Worm (Caenorhabditis elegans): ENCODE data around the gene F59B2.3.

F59B2.3 gene

ce11 chrIII:8964684-8965283 is 34.8 kb downstream of the F59B2.3 start:
- TF ChIP-seq ceh-8 (GFP tag; optimal IDR thresholded peaks at IDR 0.05) (peak; percentile 45), efl-1 (optimal IDR thresholded peaks at IDR 0.05) (no peak), efl-1 (GFP tag; optimal IDR thresholded peaks at IDR 0.05 in 1 of 2) (peak in 1 of 2 experiments; percentile 38), ztf-4 (tag; optimal IDR thresholded peaks at IDR 0.05) (no peak)

- no peak for TF ChIP-seq dpl-1 (GFP tag; optimal IDR thresholded peaks at IDR 0.05)
- peak; percentile 68 for TF ChIP-seq ceh-8 (GFP tag; optimal IDR thresholded peaks at IDR 0.05)
Observed at ce11 chrIII:8962475-8962874, 37.1 kb downstream of the F59B2.3 start.

- TF ChIP-seq C34B4.2 (tag; optimal IDR thresholded peaks at IDR 0.05) (no peak), C04F5.9 (tag; optimal IDR thresholded peaks at IDR 0.05) (no peak), rnt-1 (tag; optimal IDR thresholded peaks at IDR 0.05) (no peak)
Observed at ce11 chrIII:8961993-8962392, 37.6 kb downstream of the F59B2.3 start, which contains the start of gene grl-25. Gene grl-25, plus strand, starts transcription at chrIII:8962293.

- no peak for TF ChIP-seq lin-39 (tag; optimal IDR thresholded peaks at IDR 0.05)
- TF ChIP-seq fkh-8 (tag; optimal IDR thresholded peaks at IDR 0.05): no peak
- no peak for TF ChIP-seq tlp-1 (tag; optimal IDR thresholded peaks at IDR 0.05)
- TF ChIP-seq zip-4 (GFP tag; optimal IDR thresholded peaks at IDR 0.05): no peak
- TF ChIP-seq sox-4 (tag; optimal IDR thresholded peaks at IDR 0.05): no peak
- no peak for TF ChIP-seq efl-1 (optimal IDR thresholded peaks at IDR 0.05)
- peak in 1 of 2 experiments; percentile 33 for TF ChIP-seq efl-1 (GFP tag; optimal IDR thresholded peaks at IDR 0.05 in 1 of 2)
- TF ChIP-seq dpl-1 (GFP tag; optimal IDR thresholded peaks at IDR 0.05): no peak
- no peak for TF ChIP-seq nhr-20 (tag; optimal IDR thresholded peaks at IDR 0.05)
- no peak for TF ChIP-seq hpl-2 (GFP tag; optimal IDR thresholded peaks at IDR 0.05)
- TF ChIP-seq hlh-4 (tag; optimal IDR thresholded peaks at IDR 0.05): no peak
- TF ChIP-seq nhr-11 (tag; optimal IDR thresholded peaks at IDR 0.05): no peak
- peak; percentile 1 for TF ChIP-seq dsc-1 (tag; optimal IDR thresholded peaks at IDR 0.05)
- TF ChIP-seq sup-37 (GFP tag; optimal IDR thresholded peaks at IDR 0.05): no peak
- no peak for TF ChIP-seq elt-2 (tag; optimal IDR thresholded peaks at IDR 0.05)
- no peak for TF ChIP-seq nhr-71 (tag; optimal IDR thresholded peaks at IDR 0.05)
Observed at ce11 chrIII:8960664-8961063, 38.9 kb downstream of the F59B2.3 start, which contains the start of gene ZK643.6. Gene ZK643.6, minus strand, starts transcription at chrIII:8960764.

ce11 chrIII:8956146-8956646 is 43.4 kb downstream of the F59B2.3 start, which contains the start of the genes ZK643.5 and ZK643.2:
Gene ZK643.5, minus strand, starts transcription at chrIII:8956196.
Gene ZK643.2, plus strand, starts transcription at chrIII:8956540.
- TF ChIP-seq mep-1 (tag; optimal IDR thresholded peaks at IDR 0.05) (peak; percentile 72), lsy-2 (tag; optimal IDR thresholded peaks at IDR 0.05) (peak; percentile 92 to 98), skn-1 (tag; optimal IDR thresholded peaks at IDR 0.05) (peak; percentile 71), dpl-1 (GFP tag; optimal IDR thresholded peaks at IDR 0.05) (peak; percentile 75 to 86 (median 79)), nhr-19 (GFP tag; conservative IDR thresholded peaks at IDR 0.05) (peak; percentile 63), mdl-1 (tag; optimal IDR thresholded peaks at IDR 0.05) (peak in 1 of 2 experiments; percentile 67), irx-1 (tag; optimal IDR thresholded peaks at IDR 0.05) (peak; percentile 8), nhr-20 (tag; optimal IDR thresholded peaks at IDR 0.05) (peak; percentile 74), lin-35 (GFP tag; optimal IDR thresholded peaks at IDR 0.05) (peak; percentile 76 to 90), xbp-1 (tag; optimal IDR thresholded peaks at IDR 0.05) (peak; percentile 73), ztf-4 (tag; optimal IDR thresholded peaks at IDR 0.05) (peak; percentile 11), isw-1 (GFP tag; IDR thresholded peaks at IDR 0.05) (peak; percentile 12; the same call in 1 of the 2 replicates), nhr-12 (tag; optimal IDR thresholded peaks at IDR 0.05) (no peak), rnt-1 (tag; optimal IDR thresholded peaks at IDR 0.05) (peak; percentile 68), fos-1 (tag; optimal IDR thresholded peaks at IDR 0.05) (peak; percentile 21), fkh-8 (tag; optimal IDR thresholded peaks at IDR 0.05) (peak; percentile 27), hlh-4 (tag; optimal IDR thresholded peaks at IDR 0.05) (no peak), elt-3 (tag; optimal IDR thresholded peaks at IDR 0.05) (peak in 1 of 6 experiments; percentile 56), C16A3.4 (tag; optimal IDR thresholded peaks at IDR 0.05) (peak; percentile 66), mab-9 (GFP tag; IDR thresholded peaks at IDR 0.05) (no peak), sup-37 (GFP tag; optimal IDR thresholded peaks at IDR 0.05) (no peak), ztf-11 (tag; optimal IDR thresholded peaks at IDR 0.05) (peak in 1 of 2 experiments; percentile 7), lin-14 (GFP tag; optimal IDR thresholded peaks at IDR 0.05) (peak; percentile 70), tbx-2 (tag; optimal IDR thresholded peaks at IDR 0.05) (peak; percentile 72), Y116A8C.19 (tag; optimal IDR thresholded peaks at IDR 0.05; ENCODE audit: borderline replicate concordance) (no peak), hpl-2 (GFP tag; optimal IDR thresholded peaks at IDR 0.05) (no peak), unc-130 (tag; optimal IDR thresholded peaks at IDR 0.05) (peak; percentile 26), lin-15B (tag; optimal IDR thresholded peaks at IDR 0.05) (peak; percentile 37), ces-1 (GFP tag; optimal IDR thresholded peaks at IDR 0.05) (no peak), C04F5.9 (tag; optimal IDR thresholded peaks at IDR 0.05) (peak; percentile 44)
